Worm (Caenorhabditis elegans) whole organism, L1 larva: ENCODE results near the gene Y102A11A.3.

ENCODE experiments used
- C04F5.9 ChIP-seq: sonication (generic microtip); optimal IDR thresholded peaks from 2 replicates; lab custom pipeline; 2016; ENCODE audit warnings: missing genetic modification characterization, missing compliant biosample characterization
- F16B12.6 ChIP-seq: fragments of 150-350 bp; optimal IDR thresholded peaks from 2 replicates; lab custom pipeline; 2014; ENCODE audit warnings: missing biosample characterization, missing genetic modification characterization
- blmp-1 ChIP-seq: fragments of 150-350 bp; optimal IDR thresholded peaks from 2 replicates; lab custom pipeline; 2014; ENCODE audit warnings: missing biosample characterization, missing genetic modification characterization
- ceh-63 ChIP-seq: fragments of 200-800 bp; sonication (Bioruptor generic); optimal IDR thresholded peaks from 2 replicates; lab custom pipeline; 2018; ENCODE audit warnings: mild to moderate bottlenecking, missing genetic modification characterization, missing compliant biosample characterization
- ceh-8 ChIP-seq: fragments of 200-800 bp; sonication (Bioruptor generic); optimal IDR thresholded peaks from 2 replicates; lab custom pipeline; 2018; ENCODE audit warnings: mild to moderate bottlenecking, missing genetic modification characterization, moderate library complexity, missing compliant biosample characterization
- ceh-82 ChIP-seq, 3 experiments: fragments of 150-350 bp in 1 of 3; sonication (generic microtip) in 2 of 3; optimal IDR thresholded peaks; 2 replicates each; lab custom pipeline; 2014 to 2017; ENCODE audit warnings: missing biosample characterization in 3 of 3, missing genetic modification characterization in 3 of 3
- ceh-90 ChIP-seq: sonication (generic microtip); optimal IDR thresholded peaks from 2 replicates; lab custom pipeline; 2016; ENCODE audit warnings: missing genetic modification characterization, missing compliant biosample characterization
- ces-1 ChIP-seq: fragments of 150-350 bp; optimal IDR thresholded peaks from 2 replicates; lab custom pipeline; 2014; ENCODE audit warnings: missing biosample characterization, missing genetic modification reagents, missing genetic modification characterization
- efl-1 ChIP-seq, 4 experiments: fragments of 150-350 bp; optimal IDR thresholded peaks in 3 of 4; peaks in 1 of 4; 1 replicate in 1 of 4; 2 replicates in 3 of 4; lab custom pipeline; 2014; ENCODE audit warnings: missing biosample characterization in 2 of 4, missing genetic modification characterization in 2 of 4, missing genetic modification reagents in 2 of 4
- efl-3 ChIP-seq: fragments of 200-800 bp; sonication (Bioruptor generic); optimal IDR thresholded peaks from 2 replicates; lab custom pipeline; 2018; ENCODE audit warnings: mild to moderate bottlenecking, missing genetic modification characterization, missing compliant biosample characterization
- egl-27 ChIP-seq, 2 experiments: fragments of 150-350 bp in 1 of 2; sonication (generic microtip); optimal IDR thresholded peaks; 3 replicates each; lab custom pipeline; 2017 to 2018; ENCODE audit warnings: missing biosample characterization in 2 of 2, missing genetic modification characterization in 2 of 2, missing genetic modification reagents in 2 of 2
- elt-2 ChIP-seq: sonication (generic microtip); optimal IDR thresholded peaks from 2 replicates; lab custom pipeline; 2016; ENCODE audit warnings: missing genetic modification characterization, mild to moderate bottlenecking, inconsistent platforms, missing compliant biosample characterization, missing genetic modification reagents
- ets-5 ChIP-seq: fragments of 200-800 bp; sonication (Bioruptor generic); IDR thresholded peaks from 2 replicates; pipeline ENCODE4 v1.3.6; 2022; ENCODE audit warnings: missing genetic modification characterization, missing compliant biosample characterization
- fkh-10 ChIP-seq: sonication (generic microtip); optimal IDR thresholded peaks from 2 replicates; lab custom pipeline; 2017; ENCODE audit warnings: missing biosample characterization, missing genetic modification reagents, missing genetic modification characterization
- fkh-8 ChIP-seq: sonication (generic microtip); optimal IDR thresholded peaks from 2 replicates; lab custom pipeline; 2016; ENCODE audit warnings: mild to moderate bottlenecking, missing genetic modification characterization, missing compliant biosample characterization
- jun-1 ChIP-seq: fragments of 150-350 bp; optimal IDR thresholded peaks from 2 replicates; lab custom pipeline; 2014; ENCODE audit warnings: missing biosample characterization, missing genetic modification reagents, missing genetic modification characterization
- lin-14 ChIP-seq: fragments of 200-800 bp; sonication (Bioruptor generic); optimal IDR thresholded peaks from 2 replicates; lab custom pipeline; 2018; ENCODE audit warnings: mild to moderate bottlenecking, missing genetic modification characterization, moderate library complexity, missing compliant biosample characterization
- lin-15B ChIP-seq: fragments of 150-350 bp; sonication (generic microtip); optimal IDR thresholded peaks from 3 replicates; lab custom pipeline; 2014; ENCODE audit warnings: missing biosample characterization, missing genetic modification characterization
- lin-35 ChIP-seq, 2 experiments: fragments of 150-350 bp; optimal IDR thresholded peaks; 2 replicates each; lab custom pipeline; 2014; ENCODE audit warnings: missing biosample characterization in 2 of 2, missing genetic modification characterization in 2 of 2, missing genetic modification reagents in 2 of 2
- nhr-11 ChIP-seq: fragments of 150-350 bp; optimal IDR thresholded peaks from 2 replicates; lab custom pipeline; 2014; ENCODE audit warnings: missing biosample characterization, missing genetic modification characterization
- nhr-12 ChIP-seq: sonication (generic microtip); optimal IDR thresholded peaks from 2 replicates; lab custom pipeline; 2017; ENCODE audit warnings: missing biosample characterization, missing genetic modification characterization
- nhr-20 ChIP-seq: sonication (generic microtip); optimal IDR thresholded peaks from 2 replicates; lab custom pipeline; 2016; ENCODE audit warnings: mild to moderate bottlenecking, missing genetic modification characterization, missing compliant biosample characterization
- nhr-47 ChIP-seq: sonication (generic microtip); optimal IDR thresholded peaks from 2 replicates; lab custom pipeline; 2016; ENCODE audit warnings: mild to moderate bottlenecking, missing genetic modification characterization, moderate library complexity, missing compliant biosample characterization
- nhr-71 ChIP-seq: sonication (generic microtip); optimal IDR thresholded peaks from 2 replicates; lab custom pipeline; 2016; ENCODE audit warnings: mild to moderate bottlenecking, missing genetic modification characterization, moderate library complexity, missing compliant biosample characterization
- nhr-85 ChIP-seq: sonication (generic microtip); peaks from one replicate; lab custom pipeline; 2016; ENCODE audit warnings: missing genetic modification characterization, inconsistent platforms, missing compliant biosample characterization
- pag-3 ChIP-seq: sonication (generic microtip); optimal IDR thresholded peaks from 2 replicates; lab custom pipeline; 2017; ENCODE audit warnings: missing genetic modification characterization, mild to moderate bottlenecking, missing compliant biosample characterization, antibody characterized with exemption, borderline replicate concordance; ENCODE audit not compliant: insufficient read depth
- pax-3 ChIP-seq: fragments of 200-800 bp; sonication (Bioruptor generic); optimal IDR thresholded peaks from 2 replicates; lab custom pipeline; 2018; ENCODE audit warnings: mild to moderate bottlenecking, missing genetic modification characterization, moderate library complexity, missing compliant biosample characterization
- pqm-1 ChIP-seq: sonication (generic microtip); optimal IDR thresholded peaks from 3 replicates; lab custom pipeline; 2017; ENCODE audit warnings: missing biosample characterization, missing genetic modification characterization
- skn-1 ChIP-seq: fragments of 150-350 bp; optimal IDR thresholded peaks from 2 replicates; lab custom pipeline; 2014; ENCODE audit warnings: missing biosample characterization, missing genetic modification characterization
- snu-23 ChIP-seq: sonication (generic microtip); optimal IDR thresholded peaks from 2 replicates; lab custom pipeline; 2016; ENCODE audit warnings: missing genetic modification characterization, missing compliant biosample characterization
- tbx-2 ChIP-seq: sonication (generic microtip); optimal IDR thresholded peaks from 2 replicates; lab custom pipeline; 2016; ENCODE audit warnings: missing genetic modification characterization, missing compliant biosample characterization
- unc-62 ChIP-seq: fragments of 150-350 bp; optimal IDR thresholded peaks from 2 replicates; lab custom pipeline; 2014; ENCODE audit warnings: missing biosample characterization, missing genetic modification reagents, missing genetic modification characterization
- unc-98 ChIP-seq: fragments of 200-800 bp; sonication (Bioruptor generic); IDR thresholded peaks from 2 replicates; pipeline ENCODE4 v1.3.6; 2022; ENCODE audit warnings: missing genetic modification characterization, missing compliant biosample characterization

Y102A11A.3 gene

ce11 chrX:2000517-2000916 lies 18.4 kb upstream of the Y102A11A.3 start:
- TF ChIP-seq elt-2 (tag; lab: Kevin White, UChicago) (no peak), unc-62 (no peak), nhr-20 (tag; lab: Kevin White, UChicago) (no peak), jun-1 (tag; lab: Kevin White, UChicago) (no peak), pax-3 (tag; lab: Kevin White, UChicago) (no peak)

ce11 chrX:2012491-2013201 lies 6.3 kb upstream of the Y102A11A.3 start, which contains the start of gene Y102A11A.9:
TSS of gene Y102A11A.9 (plus strand) at chrX:2013151.
- TF ChIP-seq fkh-8 (tag; lab: Kevin White, UChicago) (peak; percentile 63), skn-1 (tag; lab: Kevin White, UChicago) (peak; percentile 25), pag-3 (tag; lab: Kevin White, UChicago) (no peak), efl-1 (optimal IDR thresholded peaks at IDR 0.05; lab: Kevin White, UChicago) (no peak), efl-1 (GFP tag; optimal IDR thresholded peaks at IDR 0.05 in 1 of 2; lab: Kevin White, UChicago) (peak in 1 of 2 experiments; percentile 90)

DNA sequence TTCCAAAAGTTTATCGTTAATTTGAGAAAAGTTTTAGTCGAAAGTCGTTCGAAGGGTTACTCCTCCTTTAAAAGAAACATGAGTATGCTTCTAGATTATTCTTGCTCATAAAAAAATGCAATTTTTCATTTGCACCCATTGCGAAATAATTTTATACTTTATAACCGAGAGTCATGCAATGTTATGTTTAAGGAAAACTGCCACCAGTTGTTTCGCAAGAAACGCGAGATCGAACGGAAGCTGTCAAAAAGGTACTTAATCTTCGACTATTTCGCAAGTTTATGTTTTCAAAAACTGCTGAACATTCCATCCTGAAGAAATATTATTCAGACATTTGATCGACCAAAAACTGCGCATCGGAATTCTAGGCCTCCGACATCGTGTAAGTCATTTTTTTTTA lies 5.0 kb upstream of the Y102A11A.3 start:
- TF ChIP-seq ceh-90 (tag; lab: Kevin White, UChicago), result no peak
- TF ChIP-seq nhr-85 (tag; lab: Kevin White, UChicago), result no peak
- peak; percentile 19 for TF ChIP-seq lin-14 (GFP tag; lab: Kevin White, UChicago)
- TF ChIP-seq nhr-47 (tag; lab: Kevin White, UChicago), result no peak
- TF ChIP-seq ceh-82 (tag; optimal IDR thresholded peaks at IDR 0.05; lab: Kevin White, UChicago), result peak in 2 of 3 experiments; percentile 14 to 15
- peak; percentile 69 for TF ChIP-seq skn-1 (tag; lab: Kevin White, UChicago)

ce11 chrX:2014521-2014920 lies 4.4 kb upstream of the Y102A11A.3 start:
- TF ChIP-seq lin-14 (GFP tag; lab: Kevin White, UChicago) (peak; percentile 29), lin-35 (GFP tag; optimal IDR thresholded peaks at IDR 0.05; lab: Kevin White, UChicago) (peak in 1 of 2 experiments; percentile 2), fkh-10 (GFP tag; lab: Kevin White, UChicago) (no peak), lin-15B (tag; lab: Kevin White, UChicago) (no peak), ets-5 (no peak), nhr-11 (tag; lab: Kevin White, UChicago) (no peak), unc-98 (no peak), elt-2 (tag; lab: Kevin White, UChicago) (peak; percentile 66), nhr-20 (tag; lab: Kevin White, UChicago) (no peak)

- TF ChIP-seq lin-35 (GFP tag; optimal IDR thresholded peaks at IDR 0.05; lab: Kevin White, UChicago) (peak in 1 of 2 experiments; percentile 8), elt-2 (tag; lab: Kevin White, UChicago) (peak; percentile 22), efl-3 (GFP tag; lab: Kevin White, UChicago) (no peak), fkh-8 (tag; lab: Kevin White, UChicago) (no peak), pag-3 (tag; lab: Kevin White, UChicago) (no peak), ces-1 (GFP tag; lab: Kevin White, UChicago) (no peak), unc-98 (no peak)
Measured at ce11 chrX:2018211-2018610, 737 bp upstream of the Y102A11A.3 start.

DNA sequence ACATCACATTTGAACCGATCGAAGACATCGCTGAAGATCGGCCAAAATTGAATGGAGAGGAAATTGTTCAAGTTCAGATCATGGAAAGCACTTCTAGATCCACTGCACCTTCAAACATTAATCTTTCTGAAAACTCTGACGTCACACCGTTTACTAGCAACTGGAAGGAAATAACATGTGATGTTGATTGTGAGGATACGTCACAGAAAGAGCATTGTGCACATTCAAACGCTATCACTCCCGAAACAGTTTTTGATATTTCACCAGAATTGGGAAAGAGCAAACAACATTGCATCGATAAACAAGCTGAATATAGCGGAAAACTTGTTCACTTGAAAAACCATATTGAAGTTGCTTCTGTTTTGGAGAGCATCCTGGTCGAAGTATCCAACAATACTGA lies 2.6 kb downstream of the Y102A11A.3 start:
- no peak for TF ChIP-seq pqm-1 (tag; lab: Kevin White, UChicago)
- TF ChIP-seq snu-23, result no peak
- no peak for TF ChIP-seq ceh-63 (GFP tag; lab: Kevin White, UChicago)
- TF ChIP-seq lin-35 (GFP tag; optimal IDR thresholded peaks at IDR 0.05; lab: Kevin White, UChicago), result peak in 1 of 2 experiments; percentile 31
- peak; percentile 4 for TF ChIP-seq nhr-71 (tag; lab: Kevin White, UChicago)
- TF ChIP-seq nhr-12, result no peak
- TF ChIP-seq egl-27 (tag; optimal IDR thresholded peaks at IDR 0.05; lab: Kevin White, UChicago), result no peak
- no peak for TF ChIP-seq C04F5.9 (tag; lab: Kevin White, UChicago)
- TF ChIP-seq tbx-2 (tag; lab: Kevin White, UChicago), result no peak
- no peak for TF ChIP-seq pag-3 (tag; lab: Kevin White, UChicago)
- TF ChIP-seq elt-2 (tag; lab: Kevin White, UChicago), result peak; percentile 51
- TF ChIP-seq F16B12.6, result no peak
- TF ChIP-seq ceh-8, result no peak
- TF ChIP-seq blmp-1 (tag; lab: Kevin White, UChicago), result no peak
- TF ChIP-seq ets-5, result no peak
- TF ChIP-seq ceh-90 (tag; lab: Kevin White, UChicago), result no peak
